Worm (Caenorhabditis elegans): ENCODE results near the gene Y43F8B.10.

Gene Y43F8B.10

ce11 chrV:19473842-19474514 is at the start of gene Y43F8B.10:
Y43F8B.10 (plus strand) TSS chrV:19474464.
- TF ChIP-seq klf-2 (GFP tag; conservative IDR thresholded peaks at IDR 0.05) = no peak
- TF ChIP-seq cog-1 (tag; optimal IDR thresholded peaks at IDR 0.05) = no peak
- TF ChIP-seq flt-1 (GFP tag; IDR thresholded peaks at IDR 0.05) = no peak
- no peak for TF ChIP-seq ztf-29 (GFP tag; IDR thresholded peaks at IDR 0.05)
- TF ChIP-seq tab-1 (GFP tag; IDR thresholded peaks at IDR 0.05) = no peak
- no peak for TF ChIP-seq ref-1 (GFP tag; conservative IDR thresholded peaks at IDR 0.05)
- TF ChIP-seq med-1 (GFP tag; optimal IDR thresholded peaks at IDR 0.05; ENCODE audit: insufficient read depth) = no peak
- no peak for TF ChIP-seq ztf-23 (GFP tag; IDR thresholded peaks at IDR 0.05)
- no peak for TF ChIP-seq T22C8.4 (GFP tag; IDR thresholded peaks at IDR 0.05)

DNA sequence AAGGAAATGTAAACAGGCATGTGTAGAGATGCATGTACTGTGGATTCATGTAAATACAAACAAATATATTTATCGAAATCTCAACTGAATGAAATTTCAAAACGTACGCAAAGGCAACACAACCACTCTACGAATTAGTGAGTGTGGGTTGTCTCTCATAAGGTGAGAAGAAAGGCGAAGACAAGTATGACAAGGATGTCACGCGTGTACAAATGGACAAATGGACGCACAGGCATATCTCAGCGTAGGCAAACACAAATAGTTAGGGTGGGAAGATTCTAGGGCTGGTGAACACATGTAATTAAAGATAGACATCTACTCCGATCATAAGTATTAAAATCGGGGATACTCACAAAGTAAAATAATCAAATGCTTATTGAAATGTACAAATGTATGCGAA is 46.2 kb upstream of the Y43F8B.10 start:
- TF ChIP-seq ztf-23 (GFP tag; IDR thresholded peaks at IDR 0.05) = no peak
- no peak for TF ChIP-seq tab-1 (GFP tag; IDR thresholded peaks at IDR 0.05)
- TF ChIP-seq T22C8.4 (GFP tag; IDR thresholded peaks at IDR 0.05) = no peak
- no peak for TF ChIP-seq ref-1 (GFP tag; conservative IDR thresholded peaks at IDR 0.05)
- TF ChIP-seq flt-1 (GFP tag; IDR thresholded peaks at IDR 0.05) = no peak
- TF ChIP-seq med-1 (GFP tag; optimal IDR thresholded peaks at IDR 0.05; ENCODE audit: insufficient read depth) = no peak
- TF ChIP-seq klf-2 (GFP tag; conservative IDR thresholded peaks at IDR 0.05) = no peak
- no peak for TF ChIP-seq ztf-29 (GFP tag; IDR thresholded peaks at IDR 0.05)
- TF ChIP-seq cog-1 (tag; optimal IDR thresholded peaks at IDR 0.05) = no peak

- TF ChIP-seq cog-1 (tag; optimal IDR thresholded peaks at IDR 0.05) (no peak), ref-1 (GFP tag; conservative IDR thresholded peaks at IDR 0.05) (no peak), T22C8.4 (GFP tag; IDR thresholded peaks at IDR 0.05) (no peak), ztf-29 (GFP tag; IDR thresholded peaks at IDR 0.05) (no peak), ztf-23 (GFP tag; IDR thresholded peaks at IDR 0.05) (no peak), tab-1 (GFP tag; IDR thresholded peaks at IDR 0.05) (no peak), klf-2 (GFP tag; conservative IDR thresholded peaks at IDR 0.05) (no peak), flt-1 (GFP tag; IDR thresholded peaks at IDR 0.05) (no peak), med-1 (GFP tag; optimal IDR thresholded peaks at IDR 0.05; ENCODE audit: insufficient read depth) (no peak)
Measured at ce11 chrV:19428936-19429335, 45.3 kb upstream of the Y43F8B.10 start.

- TF ChIP-seq ztf-29 (GFP tag; IDR thresholded peaks at IDR 0.05) (no peak), ztf-23 (GFP tag; IDR thresholded peaks at IDR 0.05) (no peak), flt-1 (GFP tag; IDR thresholded peaks at IDR 0.05) (no peak), med-1 (GFP tag; optimal IDR thresholded peaks at IDR 0.05; ENCODE audit: insufficient read depth) (no peak), tab-1 (GFP tag; IDR thresholded peaks at IDR 0.05) (no peak), T22C8.4 (GFP tag; IDR thresholded peaks at IDR 0.05) (no peak), cog-1 (tag; optimal IDR thresholded peaks at IDR 0.05) (no peak), ref-1 (GFP tag; conservative IDR thresholded peaks at IDR 0.05) (no peak), klf-2 (GFP tag; conservative IDR thresholded peaks at IDR 0.05) (no peak)
Measured at ce11 chrV:19429605-19430004, 44.7 kb upstream of the Y43F8B.10 start.

ce11 chrV:19430351-19430913 is 43.8 kb upstream of the Y43F8B.10 start:
- TF ChIP-seq tab-1 (GFP tag; IDR thresholded peaks at IDR 0.05) (peak; percentile 70; the same call in 1 of the 2 replicates), ztf-29 (GFP tag; IDR thresholded peaks at IDR 0.05) (peak; percentile 53; the same call in 1 of the 2 replicates), T22C8.4 (GFP tag; IDR thresholded peaks at IDR 0.05) (no peak)

ce11 chrV:19431036-19431435 is 43.2 kb upstream of the Y43F8B.10 start, which contains the start of gene srw-85:
srw-85 (minus strand) TSS chrV:19431136.
- TF ChIP-seq T22C8.4 (GFP tag; IDR thresholded peaks at IDR 0.05) (no peak), flt-1 (GFP tag; IDR thresholded peaks at IDR 0.05) (no peak), klf-2 (GFP tag; conservative IDR thresholded peaks at IDR 0.05) (no peak), ref-1 (GFP tag; conservative IDR thresholded peaks at IDR 0.05) (no peak), cog-1 (tag; optimal IDR thresholded peaks at IDR 0.05) (no peak), ztf-23 (GFP tag; IDR thresholded peaks at IDR 0.05) (no peak), med-1 (GFP tag; optimal IDR thresholded peaks at IDR 0.05; ENCODE audit: insufficient read depth) (no peak), tab-1 (GFP tag; IDR thresholded peaks at IDR 0.05) (no peak), ztf-29 (GFP tag; IDR thresholded peaks at IDR 0.05) (no peak)

ce11 chrV:19432030-19432429 is 42.2 kb upstream of the Y43F8B.10 start:
- no peak for TF ChIP-seq klf-2 (GFP tag; conservative IDR thresholded peaks at IDR 0.05)
- TF ChIP-seq T22C8.4 (GFP tag; IDR thresholded peaks at IDR 0.05) = no peak
- TF ChIP-seq ztf-23 (GFP tag; IDR thresholded peaks at IDR 0.05) = no peak
- TF ChIP-seq ztf-29 (GFP tag; IDR thresholded peaks at IDR 0.05) = no peak
- no peak for TF ChIP-seq cog-1 (tag; optimal IDR thresholded peaks at IDR 0.05)
- no peak for TF ChIP-seq tab-1 (GFP tag; IDR thresholded peaks at IDR 0.05)
- no peak for TF ChIP-seq med-1 (GFP tag; optimal IDR thresholded peaks at IDR 0.05; ENCODE audit: insufficient read depth)
- no peak for TF ChIP-seq flt-1 (GFP tag; IDR thresholded peaks at IDR 0.05)
- no peak for TF ChIP-seq ref-1 (GFP tag; conservative IDR thresholded peaks at IDR 0.05)

DNA sequence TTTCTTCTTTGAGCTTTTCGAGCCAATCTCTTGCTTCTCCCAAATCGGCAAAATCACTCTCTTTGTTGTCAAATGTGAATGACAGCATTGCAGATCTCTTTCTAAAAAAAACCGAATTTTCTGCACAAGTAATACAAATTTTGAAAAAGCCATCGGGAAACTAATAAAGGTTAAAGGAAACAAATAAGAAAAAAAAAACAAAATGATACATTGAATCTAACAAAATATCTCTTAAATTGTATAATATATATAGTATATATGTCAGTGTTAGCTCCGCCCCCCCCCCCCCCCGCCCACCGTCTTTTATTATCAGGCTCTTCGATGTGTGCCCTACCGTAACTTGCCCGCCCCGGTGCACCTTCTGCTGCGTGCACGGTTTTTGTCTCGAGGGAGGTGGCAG is 41.3 kb upstream of the Y43F8B.10 start, which contains the start of gene C25F9.11:
TSS of gene C25F9.11 (minus strand) at position 101 of the 400 bp plus-strand sequence.
- TF ChIP-seq ztf-23 (GFP tag; IDR thresholded peaks at IDR 0.05) (no peak), T22C8.4 (GFP tag; IDR thresholded peaks at IDR 0.05) (no peak)

- TF ChIP-seq med-1 (GFP tag; optimal IDR thresholded peaks at IDR 0.05; ENCODE audit: insufficient read depth) = no peak
- TF ChIP-seq flt-1 (GFP tag; IDR thresholded peaks at IDR 0.05) = no peak
- no peak for TF ChIP-seq cog-1 (tag; optimal IDR thresholded peaks at IDR 0.05)
- TF ChIP-seq ref-1 (GFP tag; conservative IDR thresholded peaks at IDR 0.05) = no peak
- no peak for TF ChIP-seq tab-1 (GFP tag; IDR thresholded peaks at IDR 0.05)
- TF ChIP-seq klf-2 (GFP tag; conservative IDR thresholded peaks at IDR 0.05) = no peak
- TF ChIP-seq ztf-23 (GFP tag; IDR thresholded peaks at IDR 0.05) = no peak
Measured at ce11 chrV:19433806-19434437, 40.3 kb upstream of the Y43F8B.10 start, which contains the start of gene C25F9.16. C25F9.16 (plus strand) TSS chrV:19434387.

Measured in whole organism, midembryonic.